Worm (Caenorhabditis elegans) whole organism, midembryonic: Measurements from ENCODE around the gene F55F1.2.

Experiments
- T22C8.4 ChIP-seq: fragments of 200-800 bp; sonication (Bioruptor generic); IDR thresholded peaks from 2 replicates; pipeline ENCODE4 v1.3.6; 2022; ENCODE audit warnings: missing genetic modification characterization, missing compliant biosample characterization
- cog-1 ChIP-seq: sonication (generic microtip); optimal IDR thresholded peaks from 2 replicates; lab custom pipeline; 2016; ENCODE audit warnings: missing genetic modification characterization, missing compliant biosample characterization
- flt-1 ChIP-seq: fragments of 200-800 bp; sonication (Bioruptor generic); IDR thresholded peaks from 2 replicates; pipeline ENCODE4 v1.3.6; 2022; ENCODE audit warnings: missing genetic modification characterization, missing compliant biosample characterization
- klf-2 ChIP-seq: fragments of 200-800 bp; sonication (Bioruptor generic); conservative IDR thresholded peaks from 2 replicates; pipeline ENCODE4 v1.3.6; 2022; ENCODE audit warnings: missing genetic modification reagents, missing genetic modification characterization, missing compliant biosample characterization
- med-1 ChIP-seq: sonication (generic microtip); optimal IDR thresholded peaks from 2 replicates; lab custom pipeline; 2017; ENCODE audit warnings: missing genetic modification characterization, mild to moderate bottlenecking, missing compliant biosample characterization, antibody characterized with exemption, missing genetic modification reagents; ENCODE audit not compliant: insufficient read depth
- ref-1 ChIP-seq: fragments of 200-800 bp; sonication (Bioruptor generic); conservative IDR thresholded peaks from 2 replicates; pipeline ENCODE4 v1.3.6; 2022; ENCODE audit warnings: missing genetic modification reagents, missing genetic modification characterization, missing compliant biosample characterization
- tab-1 ChIP-seq: fragments of 200-800 bp; sonication (Bioruptor generic); IDR thresholded peaks from 2 replicates; pipeline ENCODE4 v1.3.6; 2022; ENCODE audit warnings: missing genetic modification characterization, missing compliant biosample characterization
- ztf-23 ChIP-seq: fragments of 200-800 bp; sonication (Bioruptor generic); IDR thresholded peaks from 2 replicates; pipeline ENCODE4 v1.3.6; 2022; ENCODE audit warnings: missing genetic modification reagents, missing genetic modification characterization, missing compliant biosample characterization
- ztf-29 ChIP-seq: fragments of 200-800 bp; sonication (Bioruptor generic); IDR thresholded peaks from 2 replicates; pipeline ENCODE4 v1.3.6; 2022; ENCODE audit warnings: missing genetic modification reagents, missing genetic modification characterization, missing compliant biosample characterization

Gene F55F1.2

ce11 chrX:2794324-2794723 lies 24.5 kb upstream of the F55F1.2 start:
- TF ChIP-seq ztf-23 (GFP tag; lab: Robert Waterston, UW) (no peak), T22C8.4 (GFP tag; lab: Robert Waterston, UW) (no peak), tab-1 (GFP tag; lab: Robert Waterston, UW) (no peak), ztf-29 (GFP tag; lab: Robert Waterston, UW) (no peak), klf-2 (GFP tag; lab: Robert Waterston, UW) (no peak), med-1 (GFP tag; lab: Kevin White, UChicago) (no peak), flt-1 (GFP tag; lab: Robert Waterston, UW) (no peak), cog-1 (tag; lab: Kevin White, UChicago) (no peak), ref-1 (GFP tag; lab: Robert Waterston, UW) (no peak)

- peak; percentile 37; the same call in 1 of the 2 replicates for TF ChIP-seq flt-1 (GFP tag; lab: Robert Waterston, UW)
- no peak for TF ChIP-seq tab-1 (GFP tag; lab: Robert Waterston, UW)
- TF ChIP-seq klf-2 (GFP tag; lab: Robert Waterston, UW): no peak
- TF ChIP-seq ztf-29 (GFP tag; lab: Robert Waterston, UW): no peak
- no peak for TF ChIP-seq ztf-23 (GFP tag; lab: Robert Waterston, UW)
- TF ChIP-seq med-1 (GFP tag; lab: Kevin White, UChicago): no peak
- no peak for TF ChIP-seq ref-1 (GFP tag; lab: Robert Waterston, UW)
- no peak for TF ChIP-seq cog-1 (tag; lab: Kevin White, UChicago)
Measured at ce11 chrX:2793527-2793926, 23.7 kb upstream of the F55F1.2 start.

DNA sequence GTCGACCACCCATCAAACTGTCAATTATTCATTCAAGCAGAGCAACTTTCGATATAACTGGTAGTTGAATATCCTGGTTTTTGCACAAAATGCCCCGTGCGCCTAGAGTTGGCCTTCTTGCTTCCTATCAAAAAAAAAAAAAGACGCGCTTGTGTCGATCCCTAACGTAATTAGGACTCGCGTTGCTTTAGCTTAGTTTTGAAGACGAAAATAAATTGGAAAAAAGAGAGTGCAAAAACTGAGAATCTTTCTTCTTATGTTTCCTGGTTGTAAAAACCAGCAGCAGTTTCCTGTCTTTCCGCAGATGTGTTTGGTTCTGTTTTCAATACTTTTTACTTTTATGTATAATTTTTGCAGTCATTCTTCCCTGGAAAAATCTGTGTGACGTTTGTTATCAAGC lies 8.1 kb upstream of the F55F1.2 start:
- TF ChIP-seq flt-1 (GFP tag; lab: Robert Waterston, UW) (no peak), klf-2 (GFP tag; lab: Robert Waterston, UW) (no peak), ref-1 (GFP tag; lab: Robert Waterston, UW) (no peak), ztf-23 (GFP tag; lab: Robert Waterston, UW) (no peak), med-1 (GFP tag; lab: Kevin White, UChicago) (no peak), T22C8.4 (GFP tag; lab: Robert Waterston, UW) (no peak), cog-1 (tag; lab: Kevin White, UChicago) (no peak), ztf-29 (GFP tag; lab: Robert Waterston, UW) (no peak), tab-1 (GFP tag; lab: Robert Waterston, UW) (no peak)

DNA sequence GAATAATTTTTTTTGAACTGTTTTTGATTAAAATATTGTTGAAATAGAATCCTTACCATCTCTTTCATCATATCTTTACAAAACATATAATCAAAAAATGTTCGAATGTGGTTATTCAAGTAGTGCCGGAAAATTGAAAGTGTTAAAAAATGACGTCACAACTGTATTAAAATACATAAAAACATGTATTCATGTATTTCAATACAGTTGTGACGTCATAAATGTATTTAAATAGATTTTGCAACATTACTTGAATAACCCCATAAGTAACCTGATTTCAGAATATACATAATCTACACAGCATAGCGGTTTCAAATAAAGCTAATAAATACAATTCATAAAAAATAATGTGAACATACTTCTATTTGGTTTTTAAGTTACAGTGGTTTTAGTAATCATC lies 7.1 kb upstream of the F55F1.2 start:
- TF ChIP-seq flt-1 (GFP tag; lab: Robert Waterston, UW) (no peak), tab-1 (GFP tag; lab: Robert Waterston, UW) (no peak), ztf-29 (GFP tag; lab: Robert Waterston, UW) (no peak), T22C8.4 (GFP tag; lab: Robert Waterston, UW) (no peak), cog-1 (tag; lab: Kevin White, UChicago) (no peak), med-1 (GFP tag; lab: Kevin White, UChicago) (no peak), ztf-23 (GFP tag; lab: Robert Waterston, UW) (no peak), ref-1 (GFP tag; lab: Robert Waterston, UW) (no peak), klf-2 (GFP tag; lab: Robert Waterston, UW) (no peak)

ce11 chrX:2771742-2772141 lies 1.9 kb upstream of the F55F1.2 start, which contains the start of gene cgef-1:
cgef-1 (plus strand) TSS chrX:2772042.
- TF ChIP-seq cog-1 (tag; lab: Kevin White, UChicago) (no peak), tab-1 (GFP tag; lab: Robert Waterston, UW) (no peak), med-1 (GFP tag; lab: Kevin White, UChicago) (no peak), klf-2 (GFP tag; lab: Robert Waterston, UW) (no peak), ref-1 (GFP tag; lab: Robert Waterston, UW) (no peak), ztf-23 (GFP tag; lab: Robert Waterston, UW) (no peak), ztf-29 (GFP tag; lab: Robert Waterston, UW) (no peak), flt-1 (GFP tag; lab: Robert Waterston, UW) (no peak), T22C8.4 (GFP tag; lab: Robert Waterston, UW) (no peak)

DNA sequence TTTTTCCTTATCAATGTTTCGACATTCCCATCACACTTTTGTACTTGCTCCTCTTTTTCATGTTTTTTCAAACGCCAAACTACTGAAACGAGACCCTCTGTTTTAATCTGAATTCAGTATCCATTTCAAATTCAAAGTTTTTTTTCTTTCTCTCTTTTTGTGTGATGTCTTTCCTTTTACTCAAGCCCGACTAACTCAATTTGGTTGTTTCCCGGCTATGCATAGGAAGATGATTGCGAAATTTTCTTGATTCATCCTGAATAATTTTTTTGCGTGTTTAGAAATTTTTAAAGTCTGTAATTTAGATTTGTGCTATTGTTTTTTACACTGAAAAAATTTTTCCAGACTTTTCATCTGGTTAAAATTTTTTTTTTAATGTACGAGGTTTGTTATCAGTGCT lies 5.6 kb downstream of the F55F1.2 start:
- TF ChIP-seq tab-1 (GFP tag; lab: Robert Waterston, UW): no peak
- no peak for TF ChIP-seq klf-2 (GFP tag; lab: Robert Waterston, UW)
- TF ChIP-seq ztf-29 (GFP tag; lab: Robert Waterston, UW): no peak
- TF ChIP-seq ztf-23 (GFP tag; lab: Robert Waterston, UW): no peak
- no peak for TF ChIP-seq cog-1 (tag; lab: Kevin White, UChicago)
- no peak for TF ChIP-seq T22C8.4 (GFP tag; lab: Robert Waterston, UW)
- TF ChIP-seq med-1 (GFP tag; lab: Kevin White, UChicago): no peak
- TF ChIP-seq flt-1 (GFP tag; lab: Robert Waterston, UW): no peak
- TF ChIP-seq ref-1 (GFP tag; lab: Robert Waterston, UW): no peak

ce11 chrX:2763476-2764268 lies 6.2 kb downstream of the F55F1.2 start, which contains the start of gene unc-2:
unc-2 (minus strand) TSS chrX:2763526.
- TF ChIP-seq klf-2 (GFP tag; lab: Robert Waterston, UW) (no peak), ztf-23 (GFP tag; lab: Robert Waterston, UW) (no peak), med-1 (GFP tag; lab: Kevin White, UChicago) (no peak), flt-1 (GFP tag; lab: Robert Waterston, UW) (no peak), T22C8.4 (GFP tag; lab: Robert Waterston, UW) (no peak), tab-1 (GFP tag; lab: Robert Waterston, UW) (no peak), ref-1 (GFP tag; lab: Robert Waterston, UW) (no peak), ztf-29 (GFP tag; lab: Robert Waterston, UW) (no peak), cog-1 (tag; lab: Kevin White, UChicago) (no peak)
